Worm (Caenorhabditis elegans): ENCODE data around the gene slc-28.2.

DNA sequence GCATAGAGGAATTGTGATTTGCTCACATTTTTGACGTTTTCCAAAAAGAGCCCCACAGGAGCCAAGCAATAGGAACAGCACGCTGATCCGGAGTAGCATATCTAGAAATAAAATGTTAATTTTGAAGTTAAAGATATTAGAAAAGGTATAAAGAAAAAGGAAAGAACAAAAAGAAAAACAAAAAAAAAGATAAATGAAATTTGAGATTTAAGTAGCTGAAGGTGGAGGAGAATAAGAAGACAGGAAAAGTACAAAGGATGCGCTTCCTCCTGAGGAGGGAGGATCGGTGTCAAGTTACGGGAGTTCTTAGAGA lies 15.3 kb upstream of the slc-28.2 start, which contains the start of gene cfz-2:
- TF ChIP-seq lir-3 (tag; optimal IDR thresholded peaks at IDR 0.05) (no peak), zfp-2 (tag; optimal IDR thresholded peaks at IDR 0.05) (no peak), hif-1 (tag; optimal IDR thresholded peaks at IDR 0.05) (no peak), duxl-1 (tag; optimal IDR thresholded peaks at IDR 0.05; ENCODE audit: poor library complexity) (no peak), nhr-102 (tag; optimal IDR thresholded peaks at IDR 0.05) (no peak), zip-11 (GFP tag; IDR thresholded peaks at IDR 0.05) (no peak), zag-1 (tag; optimal IDR thresholded peaks at IDR 0.05) (no peak), set-16 (GFP tag; IDR thresholded peaks at IDR 0.05) (no peak), hlh-30 (tag; optimal IDR thresholded peaks at IDR 0.05; ENCODE audit: insufficient read depth) (no peak), ceh-28 (tag; optimal IDR thresholded peaks at IDR 0.05) (no peak)

All from whole organism, L4 larva.